Worm (Caenorhabditis elegans): Measurements from ENCODE around the gene srh-236.

DNA sequence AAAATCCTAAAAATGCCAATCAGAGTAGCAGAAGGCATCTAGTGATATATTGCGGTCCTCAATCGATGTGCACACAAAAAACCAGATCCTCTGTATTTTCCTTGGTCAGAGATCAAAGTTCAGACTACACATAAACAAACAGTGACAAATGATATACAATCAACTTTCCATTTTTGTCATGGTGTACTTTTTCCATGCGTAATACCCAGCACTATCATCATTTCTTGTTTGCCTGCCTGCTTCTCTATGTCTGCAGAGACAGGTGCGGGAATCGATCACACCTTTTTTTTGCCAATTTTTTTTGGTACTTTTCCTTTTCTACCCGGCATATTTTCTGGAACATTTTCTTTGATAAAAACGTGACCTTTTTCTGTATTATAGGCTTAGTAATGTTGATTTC lies 46.4 kb upstream of the srh-236 start:
- no peak for TF ChIP-seq W03F9.2 (tag; optimal IDR thresholded peaks at IDR 0.05)
- no peak for TF ChIP-seq him-1 (tag; optimal IDR thresholded peaks at IDR 0.05)
